Worm (Caenorhabditis elegans) whole organism, young adult: ENCODE data around the gene B0284.3.
A peak's percentile ranks its signal among the peaks of the same experiment; 100 is the strongest.

Source experiments
- B0035.1 ChIP-seq: sonication (generic microtip); optimal IDR thresholded peaks from 2 replicates; lab custom pipeline; 2016; ENCODE audit warnings: missing genetic modification characterization, mild to moderate bottlenecking, missing compliant biosample characterization, missing genotype, missing genetic modification reagents
- C17E4.6 ChIP-seq: fragments of 200-800 bp; sonication (Bioruptor generic); IDR thresholded peaks from 2 replicates; pipeline ENCODE4 v1.3.6; 2022; ENCODE audit warnings: missing genetic modification reagents, missing genetic modification characterization, missing compliant biosample characterization
- D2030.7 ChIP-seq: fragments of 200-800 bp; sonication (Bioruptor generic); IDR thresholded peaks from 2 replicates; pipeline ENCODE4 v1.3.6; 2022; ENCODE audit warnings: missing genetic modification reagents, missing genetic modification characterization, missing compliant biosample characterization
- F22D6.2 ChIP-seq: sonication (generic microtip); optimal IDR thresholded peaks from 2 replicates; lab custom pipeline; 2016; ENCODE audit warnings: mild to moderate bottlenecking, missing genetic modification characterization, missing compliant biosample characterization
- F57A8.1 ChIP-seq: fragments of 200-800 bp; sonication (Bioruptor generic); optimal IDR thresholded peaks from 2 replicates; lab custom pipeline; 2018; ENCODE audit warnings: mild to moderate bottlenecking, missing genetic modification characterization, moderate library complexity, missing compliant biosample characterization
- T26A5.8 ChIP-seq: sonication (generic microtip); optimal IDR thresholded peaks from 2 replicates; lab custom pipeline; 2016; ENCODE audit warnings: missing genetic modification characterization, missing compliant biosample characterization
- Y56A3A.18 ChIP-seq: fragments of 200-800 bp; sonication (Bioruptor generic); IDR thresholded peaks from 2 replicates; pipeline ENCODE4 v1.3.6; 2022; ENCODE audit warnings: missing genetic modification reagents, missing genetic modification characterization, missing compliant biosample characterization
- Y95B8A.8 ChIP-seq: fragments of 200-800 bp; sonication (Bioruptor generic); IDR thresholded peaks from 2 replicates; pipeline ENCODE4 v1.3.6; 2022; ENCODE audit warnings: missing genetic modification reagents, missing genetic modification characterization, missing compliant biosample characterization
- ZK185.1 ChIP-seq: sonication (generic microtip); optimal IDR thresholded peaks from 2 replicates; lab custom pipeline; 2016; ENCODE audit warnings: mild to moderate bottlenecking, missing genetic modification characterization, missing compliant biosample characterization; ENCODE audit not compliant: poor library complexity, severe bottlenecking
- atf-7 ChIP-seq: sonication (generic microtip); optimal IDR thresholded peaks from 2 replicates; lab custom pipeline; 2017; ENCODE audit warnings: mild to moderate bottlenecking, missing genetic modification characterization, missing compliant biosample characterization
- athp-1 ChIP-seq: sonication (generic microtip); optimal IDR thresholded peaks from 2 replicates; lab custom pipeline; 2017; ENCODE audit warnings: mild to moderate bottlenecking, missing genetic modification characterization, missing compliant biosample characterization
- bed-2 ChIP-seq: fragments of 200-800 bp; sonication (Bioruptor generic); IDR thresholded peaks from 2 replicates; pipeline ENCODE4 v1.3.6; 2022; ENCODE audit warnings: missing genetic modification reagents, missing genetic modification characterization, missing compliant biosample characterization
- ccch-3 ChIP-seq: fragments of 200-800 bp; sonication (Bioruptor generic); optimal IDR thresholded peaks from 2 replicates; lab custom pipeline; 2018; ENCODE audit warnings: mild to moderate bottlenecking, missing genetic modification characterization, missing compliant biosample characterization
- cebp-1 ChIP-seq, 2 experiments: fragments of 200-800 bp in 1 of 2; sonication (Bioruptor generic) in 1 of 2; sonication (generic microtip) in 1 of 2; IDR thresholded peaks in 1 of 2; optimal IDR thresholded peaks in 1 of 2; 2 replicates each; pipeline versions ENCODE4 v1.3.6 to Lab custom; 2017 to 2022; ENCODE audit warnings: missing compliant biosample characterization in 2 of 2, missing genetic modification characterization in 2 of 2, mild to moderate bottlenecking in 1 of 2, missing genetic modification reagents in 1 of 2, moderate library complexity in 1 of 2
- ceh-40 ChIP-seq: fragments of 200-800 bp; sonication (Bioruptor generic); IDR thresholded peaks from 2 replicates; pipeline ENCODE4 v1.3.6; 2022; ENCODE audit warnings: missing genetic modification characterization, missing compliant biosample characterization
- die-1 ChIP-seq: sonication (generic microtip); optimal IDR thresholded peaks from 2 replicates; lab custom pipeline; 2016; ENCODE audit warnings: missing genotype, mild to moderate bottlenecking, missing genetic modification characterization, missing compliant biosample characterization
- ekl-4 ChIP-seq: fragments of 200-800 bp; sonication (Bioruptor generic); IDR thresholded peaks from 2 replicates; pipeline ENCODE4 v1.3.6; 2022; ENCODE audit warnings: missing genetic modification reagents, missing genetic modification characterization, missing compliant biosample characterization
- gei-17 ChIP-seq: fragments of 200-800 bp; sonication (Bioruptor generic); optimal IDR thresholded peaks from 2 replicates; lab custom pipeline; 2018; ENCODE audit warnings: mild to moderate bottlenecking, missing genetic modification characterization, missing compliant biosample characterization
- hlh-26 ChIP-seq: fragments of 200-800 bp; sonication (Bioruptor generic); conservative IDR thresholded peaks from 2 replicates; pipeline ENCODE4 v1.3.6; 2022; ENCODE audit warnings: missing genetic modification reagents, missing genetic modification characterization, missing compliant biosample characterization
- let-607 ChIP-seq, 2 experiments: fragments of 200-800 bp in 1 of 2; sonication (Bioruptor generic) in 1 of 2; sonication (generic microtip) in 1 of 2; optimal IDR thresholded peaks; 2 replicates each; lab custom pipeline; 2016 to 2018; ENCODE audit warnings: mild to moderate bottlenecking in 2 of 2, missing compliant biosample characterization in 2 of 2, missing genetic modification characterization in 2 of 2, moderate library complexity in 2 of 2, missing genotype in 1 of 2
- lin-35 ChIP-seq, 3 experiments: fragments of 150-350 bp in 2 of 3; sonication (generic microtip) in 1 of 3; optimal IDR thresholded peaks; 2 replicates each; lab custom pipeline; 2014 to 2018; ENCODE audit warnings: missing biosample characterization in 3 of 3, missing genetic modification characterization in 3 of 3, missing genetic modification reagents in 3 of 3
- madf-6 ChIP-seq: fragments of 200-800 bp; sonication (Bioruptor generic); IDR thresholded peaks from 2 replicates; pipeline ENCODE4 v1.3.6; 2022; ENCODE audit warnings: missing genetic modification reagents, missing genetic modification characterization, missing compliant biosample characterization
- mcd-1 ChIP-seq: fragments of 200-800 bp; sonication (Bioruptor generic); IDR thresholded peaks from 2 replicates; pipeline ENCODE4 v1.3.6; 2022; ENCODE audit warnings: missing genetic modification reagents, missing genetic modification characterization, missing compliant biosample characterization
- mxl-1 ChIP-seq: sonication (generic microtip); optimal IDR thresholded peaks from 2 replicates; lab custom pipeline; 2016; ENCODE audit warnings: missing genetic modification characterization, missing compliant biosample characterization
- nfyb-1 ChIP-seq: fragments of 200-800 bp; sonication (Bioruptor generic); IDR thresholded peaks from 2 replicates; pipeline ENCODE4 v1.3.6; 2022; ENCODE audit warnings: missing genetic modification reagents, missing genetic modification characterization, missing compliant biosample characterization
- rec-8 ChIP-seq, 2 experiments: sonication (generic microtip); optimal IDR thresholded peaks; 2 replicates each; lab custom pipeline; 2016; ENCODE audit warnings: mild to moderate bottlenecking in 2 of 2, missing genetic modification characterization in 2 of 2, missing genetic modification reagents in 2 of 2, missing genotype in 2 of 2, missing biosample characterization in 1 of 2, missing compliant biosample characterization in 1 of 2, moderate library complexity in 1 of 2
- repo-1 ChIP-seq: sonication (generic microtip); optimal IDR thresholded peaks from 2 replicates; lab custom pipeline; 2017; ENCODE audit warnings: mild to moderate bottlenecking, missing genetic modification characterization, missing compliant biosample characterization
- sea-2 ChIP-seq: fragments of 200-800 bp; sonication (Bioruptor generic); IDR thresholded peaks from 2 replicates; pipeline ENCODE4 v1.3.6; 2022; ENCODE audit warnings: missing genetic modification characterization, missing compliant biosample characterization
- somi-1 ChIP-seq: fragments of 200-800 bp; sonication (Bioruptor generic); optimal IDR thresholded peaks from 2 replicates; lab custom pipeline; 2018; ENCODE audit warnings: mild to moderate bottlenecking, missing genetic modification characterization, missing compliant biosample characterization
- tbx-9 ChIP-seq: sonication (generic microtip); optimal IDR thresholded peaks from 2 replicates; lab custom pipeline; 2016; ENCODE audit warnings: borderline replicate concordance, missing genetic modification characterization, inconsistent platforms, missing compliant biosample characterization
- unc-62 ChIP-seq: fragments of 150-350 bp; optimal IDR thresholded peaks from 2 replicates; lab custom pipeline; 2014; ENCODE audit warnings: missing biosample characterization, missing genetic modification reagents, missing genetic modification characterization
- xnd-1 ChIP-seq: sonication (generic microtip); optimal IDR thresholded peaks from 2 replicates; lab custom pipeline; 2016; ENCODE audit warnings: missing genotype, missing genetic modification reagents, missing genetic modification characterization, missing compliant biosample characterization
- ztf-18 ChIP-seq: sonication (generic microtip); optimal IDR thresholded peaks from 2 replicates; lab custom pipeline; 2016; ENCODE audit warnings: missing genotype, mild to moderate bottlenecking, missing genetic modification characterization, missing compliant biosample characterization
- ztf-25 ChIP-seq: fragments of 200-800 bp; sonication (Bioruptor generic); IDR thresholded peaks from 2 replicates; pipeline ENCODE4 v1.3.6; 2022; ENCODE audit warnings: missing genetic modification reagents, missing genetic modification characterization, missing compliant biosample characterization
- ztf-6 ChIP-seq: fragments of 200-800 bp; sonication (Bioruptor generic); IDR thresholded peaks from 2 replicates; pipeline ENCODE4 v1.3.6; 2022; ENCODE audit warnings: missing genetic modification reagents, missing genetic modification characterization, missing compliant biosample characterization

The B0284.3 gene

DNA sequence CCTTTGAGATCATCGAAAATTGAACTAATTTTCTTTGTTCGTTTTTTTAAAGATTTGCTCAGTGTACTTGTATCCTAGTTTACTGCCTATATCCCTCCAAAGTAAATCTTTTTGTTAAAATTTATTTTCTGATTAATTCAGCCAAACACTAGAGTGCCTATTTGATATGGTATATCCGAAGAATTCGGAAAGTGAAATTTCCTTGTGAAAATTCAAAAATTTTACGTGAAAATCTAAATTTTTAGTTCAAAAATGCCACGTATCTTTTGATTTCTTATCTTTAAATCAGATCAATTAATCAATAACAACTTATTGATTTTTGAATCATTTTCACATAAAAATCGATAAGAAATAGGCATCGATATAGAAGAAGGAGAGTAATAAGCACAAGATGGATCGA, 18.8 kb upstream of the B0284.3 start, which contains the start of gene R07E5.6:
Gene R07E5.6, plus strand, starts transcription at position 301 of the 400 bp plus-strand sequence.
- TF ChIP-seq Y95B8A.8 (GFP tag; lab: Robert Waterston, UW) (no peak), Y56A3A.18 (GFP tag; lab: Robert Waterston, UW) (no peak), somi-1 (GFP tag; lab: Kevin White, UChicago) (no peak), ztf-6 (no peak)

- TF ChIP-seq Y56A3A.18 (GFP tag; lab: Robert Waterston, UW) (no peak), ekl-4 (GFP tag; lab: Robert Waterston, UW) (no peak), ceh-40 (no peak), atf-7 (tag; lab: Kevin White, UChicago) (no peak), rec-8 (tag; optimal IDR thresholded peaks at IDR 0.05; lab: Kevin White, UChicago) (no peak), let-607 (tag; optimal IDR thresholded peaks at IDR 0.05; lab: Kevin White, UChicago) (no peak), athp-1 (tag; lab: Kevin White, UChicago) (no peak)
These were observed 17.5 kb upstream of the B0284.3 start, which contains the start of gene R07E5.5 for ce11 chrIII:4397115-4397514. R07E5.5 (plus strand) TSS chrIII:4397415.

DNA sequence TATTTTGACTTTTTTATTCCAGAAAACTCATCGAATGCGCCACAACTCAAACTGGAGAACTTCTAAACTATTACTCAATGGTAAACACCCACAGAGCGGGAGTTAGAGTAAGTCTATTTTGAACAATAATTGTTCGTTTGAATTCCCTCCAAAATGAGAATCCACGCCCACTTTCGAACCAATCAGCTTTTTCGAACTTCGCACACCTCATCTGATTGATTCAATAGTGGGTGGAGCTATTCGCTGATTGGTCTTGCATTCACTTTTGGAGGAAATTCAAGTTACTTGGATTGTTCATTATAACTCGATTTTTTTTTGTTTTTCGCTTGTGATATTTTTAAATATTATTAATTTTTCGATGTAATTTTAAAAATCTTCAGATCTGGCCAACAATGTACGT, 16.2 kb upstream of the B0284.3 start:
- TF ChIP-seq nfyb-1 (GFP tag; lab: Robert Waterston, UW) (peak; percentile 93), ccch-3 (GFP tag; lab: Kevin White, UChicago) (no peak)
- TF ChIP-seq, all 124 proteins: peak for 1

DNA sequence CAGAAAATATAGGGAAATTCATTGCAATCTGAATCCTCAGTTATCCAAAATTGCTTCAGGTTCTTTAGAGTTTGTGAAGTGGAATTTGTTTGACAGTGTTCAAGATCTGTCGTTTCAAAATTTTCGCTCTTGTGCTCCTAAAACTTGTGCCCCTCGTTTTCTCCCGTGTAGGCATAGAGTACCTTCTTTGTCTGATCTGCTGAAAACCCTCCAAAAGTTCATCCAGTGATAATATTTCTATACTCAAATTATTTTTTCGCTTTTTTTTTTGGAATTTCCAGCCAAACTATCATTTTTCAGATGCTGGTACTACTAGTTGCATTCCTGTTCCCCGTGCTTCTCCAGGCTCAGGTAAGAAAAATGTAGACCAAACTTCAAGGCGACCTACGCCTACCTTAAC, 14.9 kb upstream of the B0284.3 start, which contains the start of gene R07E5.4:
Gene R07E5.4, plus strand, starts transcription at position 301 of the 400 bp plus-strand sequence.
- no peak for TF ChIP-seq gei-17
- no peak for TF ChIP-seq hlh-26 (GFP tag; lab: Robert Waterston, UW)
- TF ChIP-seq F57A8.1 (GFP tag; lab: Kevin White, UChicago): no peak
- TF ChIP-seq lin-35 (GFP tag; optimal IDR thresholded peaks at IDR 0.05; lab: Kevin White, UChicago): no peak
- no peak for TF ChIP-seq ztf-18 (tag; lab: Kevin White, UChicago)

- no peak for TF ChIP-seq madf-6 (GFP tag; lab: Robert Waterston, UW)
- no peak for TF ChIP-seq bed-2 (GFP tag; lab: Robert Waterston, UW)
- TF ChIP-seq unc-62 (GFP tag; lab: Kevin White, UChicago): no peak
- no peak for TF ChIP-seq T26A5.8
- TF ChIP-seq xnd-1 (tag; lab: Kevin White, UChicago): no peak
- no peak for TF ChIP-seq Y95B8A.8 (GFP tag; lab: Robert Waterston, UW)
- TF ChIP-seq repo-1: no peak
- no peak for TF ChIP-seq ZK185.1 (tag; lab: Kevin White, UChicago)
- TF ChIP-seq ztf-25 (GFP tag; lab: Robert Waterston, UW): no peak
- TF ChIP-seq mxl-1 (tag; lab: Kevin White, UChicago): no peak
- no peak for TF ChIP-seq C17E4.6
- TF ChIP-seq tbx-9 (tag; lab: Kevin White, UChicago): no peak
- TF ChIP-seq die-1 (tag; lab: Kevin White, UChicago): no peak
- no peak for TF ChIP-seq mcd-1
- no peak for TF ChIP-seq B0035.1 (tag; lab: Kevin White, UChicago)
- no peak for TF ChIP-seq D2030.7
- no peak for TF ChIP-seq sea-2
- TF ChIP-seq F22D6.2 (tag; lab: Kevin White, UChicago): no peak
- no peak for TF ChIP-seq cebp-1 (GFP tag; IDR thresholded peaks at IDR 0.05; lab: Robert Waterston, UW)
- no peak for TF ChIP-seq cebp-1 (tag; optimal IDR thresholded peaks at IDR 0.05; lab: Kevin White, UChicago)
These were observed 12.3 kb upstream of the B0284.3 start for ce11 chrIII:4391938-4392337.
